Worm (Caenorhabditis elegans): ENCODE data around the gene R08C7.4.

ce11 chrIV:4437825-4438224 is 3.0 kb downstream of the R08C7.4 start:
- TF ChIP-seq nhr-237 (tag; optimal IDR thresholded peaks at IDR 0.05) (no peak), nhr-12 (tag; optimal IDR thresholded peaks at IDR 0.05) (no peak), unc-62 (GFP tag; optimal IDR thresholded peaks at IDR 0.05) (no peak), ham-2 (GFP tag; optimal IDR thresholded peaks at IDR 0.05) (peak; percentile 56), ztf-11 (tag; optimal IDR thresholded peaks at IDR 0.05) (no peak)
